Fruit fly (Drosophila melanogaster) whole organism, embryonic: ENCODE data around the gene PRL-1.
A peak's percentile ranks its signal among the peaks of the same experiment; 100 is the strongest.

ENCODE experiments used
- CG1024 ChIP-seq: fragments of 200-800 bp; sonication (Bioruptor generic); IDR thresholded peaks from 2 replicates; pipeline ENCODE4 v1.3.6; 2022; ENCODE audit warnings: missing biosample characterization, missing genetic modification characterization
- CG17186 ChIP-seq: fragments of 200-800 bp; sonication (Bioruptor generic); optimal IDR thresholded peaks from 3 replicates; lab custom pipeline; 2017; ENCODE audit warnings: missing biosample characterization, missing genetic modification reagents, missing genetic modification characterization
- nerfin-1 ChIP-seq: fragments of 200-800 bp; sonication (Bioruptor generic); optimal IDR thresholded peaks from 3 replicates; lab custom pipeline; 2019; ENCODE audit warnings: missing biosample characterization, mild to moderate bottlenecking, missing genetic modification characterization, moderate library complexity

DNA sequence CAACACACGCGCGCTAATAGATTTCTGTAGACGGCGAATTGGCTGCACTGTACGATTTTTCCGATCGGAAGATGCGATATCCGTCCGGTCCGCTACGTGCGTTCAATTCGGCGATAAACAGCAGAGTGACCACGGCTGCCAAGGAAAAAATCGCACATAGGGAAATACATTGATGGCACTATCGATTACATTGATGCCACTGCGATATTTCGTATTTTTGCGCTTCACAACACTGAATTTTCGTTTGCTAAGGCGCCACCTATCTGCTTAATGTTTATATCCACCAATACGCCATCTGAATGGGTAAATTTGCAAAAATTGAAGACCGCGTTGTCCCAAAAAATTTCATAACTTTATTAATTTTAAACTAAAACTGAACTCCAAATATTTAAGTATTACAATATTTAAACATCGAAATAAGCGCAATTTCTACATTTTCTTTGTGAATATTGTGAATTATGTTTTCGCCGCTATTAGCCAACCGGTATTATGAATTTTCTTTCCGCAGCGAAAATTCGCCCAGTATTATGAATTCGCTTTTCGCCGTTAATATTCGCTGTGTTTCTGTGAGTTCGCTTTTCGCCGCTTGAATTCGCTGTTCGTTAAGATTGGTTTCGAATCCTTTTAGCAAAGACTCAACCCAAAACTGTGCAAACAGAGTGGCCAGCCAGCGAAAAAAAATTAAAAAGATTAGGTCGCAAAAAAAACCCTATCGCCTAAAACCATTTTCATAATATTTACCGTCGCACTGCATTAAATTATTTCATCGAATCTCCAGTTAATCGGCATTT lies 30.4 kb upstream of the PRL-1 start, which contains the start of the genes crp and pkaap:
- TF ChIP-seq CG1024 (GFP tag; lab: Robert Waterston, UW): no peak
- TF ChIP-seq CG17186 (GFP tag; lab: Kevin White, UChicago): peak; percentile 71
- TF ChIP-seq nerfin-1 (tag; lab: Kevin White, UChicago): no peak
